Worm (Caenorhabditis elegans) whole organism, mixed stage, embryonic: ENCODE measurements around the gene icd-1.

Source experiments
- nhr-237 ChIP-seq: fragments of 150-350 bp; optimal IDR thresholded peaks from 2 replicates; lab custom pipeline; 2014; ENCODE audit warnings: missing biosample characterization, missing genetic modification characterization
- sptf-1 ChIP-seq: sonication (generic microtip); optimal IDR thresholded peaks from 2 replicates; lab custom pipeline; 2017; ENCODE audit warnings: mild to moderate bottlenecking, missing genetic modification characterization, moderate library complexity, missing compliant biosample characterization
- ztf-11 ChIP-seq: fragments of 150-350 bp; optimal IDR thresholded peaks from 2 replicates; lab custom pipeline; 2014; ENCODE audit warnings: missing biosample characterization, missing genetic modification characterization

DNA sequence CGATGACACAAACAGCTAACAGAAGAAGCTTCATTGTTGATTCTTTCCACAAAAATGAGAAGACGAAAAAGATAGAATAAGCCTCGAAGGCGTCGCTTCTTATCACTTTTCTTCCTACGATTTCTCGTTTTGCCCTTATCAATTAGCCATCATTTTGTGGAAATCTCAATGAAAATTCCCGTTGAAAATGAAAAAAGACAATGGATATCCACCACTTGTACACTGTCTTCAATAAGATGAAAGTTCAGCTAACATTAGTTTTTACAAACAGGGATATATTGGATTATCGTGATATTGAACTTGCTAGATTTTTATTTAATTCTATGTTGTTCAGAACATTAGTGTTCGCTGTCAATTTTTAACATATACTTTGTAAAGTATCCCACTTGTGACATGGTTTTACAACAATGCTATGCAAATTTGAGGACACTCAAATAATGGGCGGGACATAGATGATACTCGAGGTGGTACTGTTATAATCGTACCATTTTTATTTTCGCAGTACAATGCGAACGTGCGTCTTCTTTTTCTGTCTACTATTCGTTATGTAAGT lies 21.8 kb downstream of the icd-1 start, which contains the start of the genes F18C5.5 and F18C5.9:
- TF ChIP-seq ztf-11 (tag; lab: Kevin White, UChicago), result no peak
- no peak for TF ChIP-seq nhr-237
- no peak for TF ChIP-seq sptf-1 (tag; lab: Kevin White, UChicago)
